Worm (Caenorhabditis elegans) whole organism, early embryonic: Measurements from ENCODE around the gene R12C12.9.

Experiments used
- ama-1 ChIP-seq: fragments of 150-350 bp; optimal IDR thresholded peaks from 2 replicates; lab custom pipeline; 2014
- hmbx-1 ChIP-seq: sonication (generic microtip); optimal IDR thresholded peaks from 2 replicates; lab custom pipeline; 2016; ENCODE audit warnings: mild to moderate bottlenecking, missing genetic modification characterization, missing compliant biosample characterization
- hmg-4 ChIP-seq: fragments of 200-800 bp; sonication (Bioruptor generic); optimal IDR thresholded peaks from 2 replicates; lab custom pipeline; 2018; ENCODE audit warnings: mild to moderate bottlenecking, missing genetic modification characterization, missing compliant biosample characterization
- scrt-1 ChIP-seq: fragments of 200-800 bp; sonication (Bioruptor generic); IDR thresholded peaks from 2 replicates; pipeline ENCODE4 v1.3.6; 2022; ENCODE audit warnings: missing genetic modification characterization, missing compliant biosample characterization
- sea-1 ChIP-seq: fragments of 200-800 bp; sonication (Bioruptor generic); conservative IDR thresholded peaks from 2 replicates; pipeline ENCODE4 v1.3.6; 2022; ENCODE audit warnings: missing genetic modification characterization, missing compliant biosample characterization
- tbx-11 ChIP-seq: fragments of 200-800 bp; sonication (Bioruptor generic); IDR thresholded peaks from 2 replicates; pipeline ENCODE4 v1.3.6; 2022; ENCODE audit warnings: missing genetic modification characterization, missing compliant biosample characterization
- tbx-37 ChIP-seq: fragments of 200-800 bp; sonication (Bioruptor generic); conservative IDR thresholded peaks from 2 replicates; pipeline ENCODE4 v1.3.6; 2022; ENCODE audit warnings: missing genetic modification reagents, missing genetic modification characterization, missing compliant biosample characterization
- tra-4 ChIP-seq: sonication (generic microtip); optimal IDR thresholded peaks from 2 replicates; lab custom pipeline; 2017; ENCODE audit warnings: missing genetic modification characterization, missing compliant biosample characterization

DNA sequence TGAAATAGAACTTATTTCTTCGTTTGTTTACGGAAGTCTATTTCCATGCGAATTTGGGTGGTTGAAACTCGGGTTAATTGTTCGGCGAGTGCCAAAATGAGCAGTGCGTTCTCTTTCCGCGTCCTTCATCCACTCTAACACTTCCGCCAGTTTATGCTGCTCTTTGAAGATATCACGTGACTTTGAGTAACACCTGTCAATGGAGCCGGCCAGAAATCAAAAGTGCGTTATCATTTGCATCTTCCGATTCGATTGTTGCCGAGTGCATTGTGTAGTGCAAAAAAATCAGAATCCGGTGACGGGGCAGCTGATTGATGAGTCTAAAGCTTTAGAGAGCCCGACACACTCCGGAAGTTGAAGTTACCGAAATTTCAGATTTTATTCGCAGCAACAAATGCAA is 23.8 kb downstream of the R12C12.9 start:
- TF ChIP-seq tra-4 (tag; lab: Kevin White, UChicago) (no peak), sea-1 (GFP tag; lab: Robert Waterston, UW) (no peak), hmg-4 (GFP tag; lab: Kevin White, UChicago) (no peak), hmbx-1 (tag; lab: Kevin White, UChicago) (no peak), tbx-37 (GFP tag; lab: Robert Waterston, UW) (no peak), tbx-11 (GFP tag; lab: Robert Waterston, UW) (no peak), scrt-1 (no peak), ama-1 (lab: Kevin White, UChicago) (no peak)
